Worm (Caenorhabditis elegans) whole organism, L2 larva: Measurements from ENCODE around the gene cyp-13A1.

ENCODE experiments used
- C34F6.9 ChIP-seq: fragments of 150-350 bp; optimal IDR thresholded peaks from 2 replicates; lab custom pipeline; 2014; ENCODE audit warnings: missing biosample characterization, missing genetic modification characterization
- F13H6.1 ChIP-seq: sonication (generic microtip); optimal IDR thresholded peaks from 2 replicates; lab custom pipeline; 2016; ENCODE audit warnings: missing genetic modification characterization, missing compliant biosample characterization
- R02D3.7 ChIP-seq: fragments of 150-350 bp; optimal IDR thresholded peaks from 2 replicates; lab custom pipeline; 2014; ENCODE audit warnings: missing biosample characterization, missing genetic modification characterization
- ZK546.5 ChIP-seq: sonication (generic microtip); optimal IDR thresholded peaks from 2 replicates; lab custom pipeline; 2017; ENCODE audit warnings: missing biosample characterization, missing genetic modification characterization
- alr-1 ChIP-seq: fragments of 150-350 bp; optimal IDR thresholded peaks from 2 replicates; lab custom pipeline; 2014; ENCODE audit warnings: missing biosample characterization, missing genetic modification characterization
- aly-2 ChIP-seq: fragments of 150-350 bp; optimal IDR thresholded peaks from 2 replicates; lab custom pipeline; 2014; ENCODE audit warnings: missing biosample characterization, missing genetic modification characterization
- ama-1 ChIP-seq: fragments of 150-350 bp; optimal IDR thresholded peaks from 2 replicates; lab custom pipeline; 2018; ENCODE audit warnings: inconsistent platforms
- ceh-16 ChIP-seq: fragments of 150-350 bp; optimal IDR thresholded peaks from 2 replicates; lab custom pipeline; 2014; ENCODE audit warnings: missing biosample characterization, missing genetic modification characterization
- ceh-82 ChIP-seq: fragments of 150-350 bp; optimal IDR thresholded peaks from 2 replicates; lab custom pipeline; 2014; ENCODE audit warnings: missing biosample characterization, missing genetic modification characterization
- crh-2 ChIP-seq: sonication (generic microtip); optimal IDR thresholded peaks from 2 replicates; lab custom pipeline; 2017; ENCODE audit warnings: missing biosample characterization, missing genetic modification characterization
- dmd-4 ChIP-seq: sonication (generic microtip); optimal IDR thresholded peaks from 2 replicates; lab custom pipeline; 2017; ENCODE audit warnings: missing biosample characterization, missing genetic modification characterization
- egl-27 ChIP-seq: sonication (generic microtip); optimal IDR thresholded peaks from 3 replicates; lab custom pipeline; 2017; ENCODE audit warnings: missing biosample characterization, missing genetic modification reagents, missing genetic modification characterization
- elt-1 ChIP-seq: fragments of 150-350 bp; optimal IDR thresholded peaks from 2 replicates; lab custom pipeline; 2014; ENCODE audit warnings: missing biosample characterization, missing genetic modification characterization
- elt-3 ChIP-seq: sonication (generic microtip); optimal IDR thresholded peaks from 2 replicates; lab custom pipeline; 2017; ENCODE audit warnings: missing biosample characterization, missing genetic modification characterization
- fos-1 ChIP-seq: fragments of 150-350 bp; optimal IDR thresholded peaks from 2 replicates; lab custom pipeline; 2014; ENCODE audit warnings: missing biosample characterization, missing genetic modification characterization
- lin-13 ChIP-seq: fragments of 150-350 bp; optimal IDR thresholded peaks from 2 replicates; lab custom pipeline; 2014; ENCODE audit warnings: missing biosample characterization, missing genetic modification reagents, missing genetic modification characterization
- lsy-2 ChIP-seq, 2 experiments: fragments of 150-350 bp in 1 of 2; sonication (generic microtip) in 1 of 2; optimal IDR thresholded peaks; 2 replicates each; lab custom pipeline; 2014 to 2017; ENCODE audit warnings: missing biosample characterization in 2 of 2, missing genetic modification characterization in 2 of 2
- mab-5 ChIP-seq: fragments of 150-350 bp; optimal IDR thresholded peaks from 2 replicates; lab custom pipeline; 2014; ENCODE audit warnings: missing biosample characterization, missing genetic modification characterization
- mbf-1 ChIP-seq: sonication (generic microtip); optimal IDR thresholded peaks from 2 replicates; lab custom pipeline; 2017; ENCODE audit warnings: missing biosample characterization, missing genetic modification characterization
- mdl-1 ChIP-seq, 2 experiments: fragments of 150-350 bp in 1 of 2; sonication (generic microtip) in 1 of 2; optimal IDR thresholded peaks; 2 replicates each; lab custom pipeline; 2017; ENCODE audit warnings: missing biosample characterization in 2 of 2, missing genetic modification characterization in 2 of 2
- nhr-11 ChIP-seq: fragments of 150-350 bp; optimal IDR thresholded peaks from 2 replicates; lab custom pipeline; 2014; ENCODE audit warnings: missing biosample characterization, missing genetic modification characterization
- nhr-12 ChIP-seq: fragments of 150-350 bp; optimal IDR thresholded peaks from 2 replicates; lab custom pipeline; 2014; ENCODE audit warnings: missing biosample characterization, missing genetic modification characterization
- nhr-129 ChIP-seq: fragments of 150-350 bp; optimal IDR thresholded peaks from 2 replicates; lab custom pipeline; 2014; ENCODE audit warnings: missing biosample characterization, missing genetic modification characterization
- nhr-21 ChIP-seq: fragments of 150-350 bp; optimal IDR thresholded peaks from 2 replicates; lab custom pipeline; 2014; ENCODE audit warnings: missing biosample characterization, missing genetic modification characterization
- nhr-23 ChIP-seq: fragments of 150-350 bp; optimal IDR thresholded peaks from 2 replicates; lab custom pipeline; 2014; ENCODE audit warnings: missing biosample characterization, missing genetic modification reagents, missing genetic modification characterization
- nhr-6 ChIP-seq: fragments of 150-350 bp; optimal IDR thresholded peaks from 2 replicates; lab custom pipeline; 2014; ENCODE audit warnings: missing biosample characterization, missing genetic modification characterization
- nhr-77 ChIP-seq: fragments of 150-350 bp; optimal IDR thresholded peaks from 2 replicates; lab custom pipeline; 2014; ENCODE audit warnings: missing biosample characterization, missing genetic modification characterization
- peb-1 ChIP-seq: fragments of 150-350 bp; optimal IDR thresholded peaks from 2 replicates; lab custom pipeline; 2014; ENCODE audit warnings: missing biosample characterization, missing genetic modification characterization
- skn-1 ChIP-seq: sonication (generic microtip); optimal IDR thresholded peaks from 2 replicates; lab custom pipeline; 2017; ENCODE audit warnings: missing biosample characterization, missing genetic modification characterization
- sma-3 ChIP-seq: sonication (generic microtip); optimal IDR thresholded peaks from 2 replicates; lab custom pipeline; 2016; ENCODE audit warnings: missing genetic modification reagents, missing genetic modification characterization, missing compliant biosample characterization
- sma-9 ChIP-seq, 2 experiments: fragments of 150-350 bp in 1 of 2; sonication (generic microtip) in 1 of 2; optimal IDR thresholded peaks; 2 replicates each; lab custom pipeline; 2014 to 2016; ENCODE audit warnings: missing genetic modification characterization in 2 of 2, mild to moderate bottlenecking in 1 of 2, missing biosample characterization in 1 of 2, missing compliant biosample characterization in 1 of 2, missing genetic modification reagents in 1 of 2, moderate library complexity in 1 of 2
- snpc-4 ChIP-seq: fragments of 150-350 bp; optimal IDR thresholded peaks from 2 replicates; lab custom pipeline; 2014; ENCODE audit warnings: missing biosample characterization, missing genetic modification characterization
- unc-39 ChIP-seq: fragments of 150-350 bp; optimal IDR thresholded peaks from 2 replicates; lab custom pipeline; 2014; ENCODE audit warnings: missing biosample characterization, missing genetic modification characterization
- unc-62 ChIP-seq: fragments of 150-350 bp; optimal IDR thresholded peaks from 2 replicates; lab custom pipeline; 2014; ENCODE audit warnings: missing biosample characterization, missing genetic modification reagents, missing genetic modification characterization
- ztf-1 ChIP-seq: fragments of 200-800 bp; sonication (Bioruptor generic); conservative IDR thresholded peaks from 2 replicates; pipeline ENCODE4 v1.3.6; 2022; ENCODE audit warnings: missing genetic modification characterization, missing compliant biosample characterization
- ztf-11 ChIP-seq: sonication (generic microtip); optimal IDR thresholded peaks from 2 replicates; lab custom pipeline; 2017; ENCODE audit warnings: missing biosample characterization, missing genetic modification characterization
- ztf-4 ChIP-seq: fragments of 150-350 bp; optimal IDR thresholded peaks from 2 replicates; lab custom pipeline; 2014; ENCODE audit warnings: missing biosample characterization, missing genetic modification characterization

The cyp-13A1 gene

DNA sequence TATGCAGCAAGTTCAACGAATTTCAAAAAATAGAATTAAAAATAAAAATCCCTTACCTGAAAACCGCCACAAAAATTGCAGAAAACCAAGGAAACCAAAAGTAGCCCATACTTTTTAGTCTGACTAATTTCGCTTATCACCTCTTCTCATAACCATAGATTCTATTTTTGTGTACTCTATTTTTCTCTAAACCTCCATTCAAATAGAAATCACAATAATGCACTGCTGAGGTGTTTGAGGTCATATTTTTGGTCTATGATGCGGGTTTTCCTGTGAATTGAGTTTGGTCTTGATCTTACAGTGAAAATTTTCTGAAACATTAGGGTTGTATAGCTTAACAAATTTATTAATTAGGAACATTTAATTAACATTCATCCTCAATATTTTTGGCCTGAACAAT is at the start of gene cyp-13A1:
TSS of gene cyp-13A1 (minus strand) at position 156 of the 400 bp plus-strand sequence.
- TF ChIP-seq nhr-77 (tag; lab: Kevin White, UChicago) = no peak
- no peak for TF ChIP-seq F13H6.1
- no peak for TF ChIP-seq alr-1
- TF ChIP-seq ztf-11 (tag; lab: Kevin White, UChicago) = no peak
- TF ChIP-seq skn-1 (tag; lab: Kevin White, UChicago) = no peak
- peak; percentile 13 for TF ChIP-seq crh-2 (tag; lab: Kevin White, UChicago)
- TF ChIP-seq sma-3 (GFP tag; lab: Kevin White, UChicago) = no peak
- no peak for TF ChIP-seq ceh-16 (tag; lab: Kevin White, UChicago)
- no peak for TF ChIP-seq unc-39 (tag; lab: Kevin White, UChicago)
- TF ChIP-seq fos-1 (tag; lab: Kevin White, UChicago) = peak; percentile 77
- no peak for TF ChIP-seq lsy-2 (tag; optimal IDR thresholded peaks at IDR 0.05; lab: Kevin White, UChicago)
- TF ChIP-seq ztf-1 = no peak
- TF ChIP-seq ama-1 = no peak
- TF ChIP-seq ztf-4 (tag; lab: Kevin White, UChicago) = no peak
- TF ChIP-seq unc-62 = no peak
- TF ChIP-seq snpc-4 = no peak
- no peak for TF ChIP-seq nhr-6 (tag; lab: Kevin White, UChicago)
- TF ChIP-seq mbf-1 (tag; lab: Kevin White, UChicago) = no peak
- no peak for TF ChIP-seq C34F6.9 (tag; lab: Kevin White, UChicago)
- TF ChIP-seq nhr-129 = no peak
- TF ChIP-seq sma-9 (GFP tag; optimal IDR thresholded peaks at IDR 0.05; lab: Kevin White, UChicago) = peak; percentile 54
- no peak for TF ChIP-seq sma-9 (tag; optimal IDR thresholded peaks at IDR 0.05; lab: Kevin White, UChicago)
- TF ChIP-seq lin-13 (GFP tag; lab: Kevin White, UChicago) = no peak
- TF ChIP-seq, all 48 proteins: peak for 3

DNA sequence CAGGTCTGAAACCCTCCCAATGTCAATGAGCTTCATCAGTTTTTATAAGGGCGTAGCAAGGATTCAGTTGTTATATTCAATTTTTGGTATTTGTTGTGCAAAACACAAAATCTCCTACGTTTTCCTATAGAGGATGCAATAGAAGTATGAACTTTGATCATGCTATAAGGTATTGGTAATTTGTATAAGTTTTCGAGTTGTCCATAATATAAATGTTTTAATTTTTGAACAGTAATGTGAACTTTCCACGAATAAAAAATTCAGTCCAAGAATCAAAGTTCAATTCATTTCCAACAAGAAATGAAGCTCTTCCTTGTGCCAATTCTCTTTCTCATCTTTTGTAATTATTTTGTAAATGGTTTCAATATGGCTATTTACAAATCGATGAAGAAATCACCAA is 49.2 kb upstream of the cyp-13A1 start, which contains the start of gene ZK938.12:
TSS of gene ZK938.12 (plus strand) at position 301 of the 400 bp plus-strand sequence.
- no peak for TF ChIP-seq egl-27 (tag; lab: Kevin White, UChicago)

DNA sequence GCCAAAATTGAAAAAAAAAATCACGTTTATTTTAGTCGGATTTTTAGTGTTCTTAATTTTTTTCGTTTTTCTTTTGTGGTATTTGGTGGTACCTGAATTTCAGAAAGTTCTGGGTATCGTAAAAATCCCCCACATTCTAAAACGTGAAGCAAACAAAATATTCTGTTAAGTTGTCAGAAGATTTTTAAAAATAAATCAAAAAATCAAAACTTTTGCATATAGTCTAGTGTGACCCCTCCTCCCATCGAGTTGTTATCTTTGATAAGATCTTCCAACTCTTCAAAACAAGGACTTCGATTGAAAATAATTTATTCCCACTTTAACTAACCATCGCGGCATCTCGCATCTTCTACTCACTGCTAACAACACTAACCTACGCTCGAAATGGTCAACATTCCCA is 47.3 kb upstream of the cyp-13A1 start, which contains the start of gene ZK938.1:
TSS of gene ZK938.1 (plus strand) at position 301 of the 400 bp plus-strand sequence.
- TF ChIP-seq R02D3.7 (tag; lab: Kevin White, UChicago) = no peak
- no peak for TF ChIP-seq aly-2
- no peak for TF ChIP-seq nhr-23 (tag; lab: Kevin White, UChicago)
- TF ChIP-seq ztf-1 = no peak
- TF ChIP-seq elt-3 (tag; lab: Kevin White, UChicago) = no peak
- TF ChIP-seq nhr-11 = no peak
- TF ChIP-seq C34F6.9 (tag; lab: Kevin White, UChicago) = no peak
- no peak for TF ChIP-seq ztf-4 (tag; lab: Kevin White, UChicago)
- TF ChIP-seq dmd-4 (tag; lab: Kevin White, UChicago) = no peak
- no peak for TF ChIP-seq nhr-21 (tag; lab: Kevin White, UChicago)
- TF ChIP-seq lsy-2 (tag; optimal IDR thresholded peaks at IDR 0.05; lab: Kevin White, UChicago) = no peak
- no peak for TF ChIP-seq skn-1 (tag; lab: Kevin White, UChicago)
- no peak for TF ChIP-seq mbf-1 (tag; lab: Kevin White, UChicago)
- TF ChIP-seq peb-1 (tag; lab: Kevin White, UChicago) = no peak

DNA sequence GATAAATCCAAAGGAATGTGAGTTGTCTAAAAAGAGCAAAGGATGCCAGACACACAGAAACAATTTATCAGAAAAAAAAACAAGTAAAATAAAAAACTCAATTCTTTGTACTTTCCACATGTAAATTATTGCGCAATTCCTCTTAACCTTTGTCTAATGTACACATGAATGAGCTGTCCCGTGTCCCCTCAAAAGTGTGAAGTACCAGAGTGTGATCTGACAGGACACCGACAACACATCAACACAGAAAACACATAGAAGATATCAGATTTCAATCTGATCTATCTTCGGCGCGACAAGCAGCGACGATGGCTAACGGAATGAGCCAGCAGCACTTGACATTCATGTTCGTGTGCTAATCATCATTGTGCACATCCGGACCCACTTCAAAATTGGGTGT is 46.7 kb upstream of the cyp-13A1 start:
- TF ChIP-seq elt-1 (tag; lab: Kevin White, UChicago) (no peak), nhr-12 (tag; lab: Kevin White, UChicago) (no peak), peb-1 (tag; lab: Kevin White, UChicago) (no peak), aly-2 (no peak), mdl-1 (tag; optimal IDR thresholded peaks at IDR 0.05; lab: Kevin White, UChicago) (no peak)

DNA sequence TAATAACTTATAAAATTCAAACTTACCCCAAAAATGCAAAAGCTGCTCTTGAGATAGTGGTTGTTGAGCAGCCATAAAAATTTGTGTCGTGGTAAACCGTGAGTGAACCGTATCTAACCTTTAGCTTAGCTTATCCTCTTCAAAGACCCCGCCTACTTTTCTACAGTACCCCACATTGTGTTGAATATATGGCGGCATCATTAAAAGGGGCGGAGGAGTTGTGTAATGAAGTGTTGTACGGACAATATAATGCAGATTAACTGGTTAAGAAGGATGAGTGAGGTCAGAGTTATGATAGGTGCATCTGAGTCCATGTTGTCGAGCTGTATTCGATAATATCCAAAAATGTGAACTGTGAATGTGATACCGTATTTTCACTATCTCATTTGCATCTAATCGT is 46.1 kb upstream of the cyp-13A1 start, which contains the start of gene eyg-1:
TSS of gene eyg-1 (minus strand) at position 101 of the 400 bp plus-strand sequence.
- TF ChIP-seq crh-2 (tag; lab: Kevin White, UChicago) (no peak), nhr-23 (tag; lab: Kevin White, UChicago) (no peak), nhr-77 (tag; lab: Kevin White, UChicago) (no peak), ceh-82 (tag; lab: Kevin White, UChicago) (no peak), nhr-6 (tag; lab: Kevin White, UChicago) (no peak), elt-3 (tag; lab: Kevin White, UChicago) (no peak), egl-27 (tag; lab: Kevin White, UChicago) (no peak), nhr-129 (no peak), nhr-12 (tag; lab: Kevin White, UChicago) (no peak), aly-2 (no peak), sma-9 (GFP tag; optimal IDR thresholded peaks at IDR 0.05; lab: Kevin White, UChicago) (no peak), sma-9 (tag; optimal IDR thresholded peaks at IDR 0.05; lab: Kevin White, UChicago) (no peak), C34F6.9 (tag; lab: Kevin White, UChicago) (no peak), ztf-11 (tag; lab: Kevin White, UChicago) (no peak), ZK546.5 (tag; lab: Kevin White, UChicago) (no peak), unc-62 (no peak), mab-5 (tag; lab: Kevin White, UChicago) (no peak), ztf-4 (tag; lab: Kevin White, UChicago) (no peak)
